Worm (Caenorhabditis elegans): Measurements from ENCODE around the gene F44A2.3.

Gene F44A2.3

DNA sequence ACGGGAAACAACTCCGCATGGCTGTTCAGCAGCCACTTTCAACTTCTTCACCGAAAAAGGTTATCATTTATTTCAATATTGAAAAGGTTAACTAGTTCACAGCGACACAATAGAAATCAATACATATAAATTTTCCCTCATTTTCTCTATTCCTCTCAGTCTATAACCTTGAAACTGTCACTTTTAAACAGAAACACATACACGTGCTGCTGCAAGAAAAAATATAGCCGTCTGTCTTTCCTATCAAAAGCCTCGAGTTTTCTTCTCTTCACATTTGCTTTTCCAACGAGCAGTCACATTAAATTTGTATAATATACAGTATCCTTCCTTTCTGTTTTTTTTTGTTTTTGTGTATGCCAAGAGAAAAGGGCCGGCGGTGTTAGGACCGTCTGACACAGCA lies 19.0 kb downstream of the F44A2.3 start:
- TF ChIP-seq nhr-41 (GFP tag; IDR thresholded peaks at IDR 0.05): no peak
- peak; percentile 4 to 42 for TF ChIP-seq mdl-1 (tag; optimal IDR thresholded peaks at IDR 0.05)
- peak; percentile 56 for TF ChIP-seq mxl-3 (GFP tag; optimal IDR thresholded peaks at IDR 0.05)
- TF ChIP-seq dve-1 (tag; optimal IDR thresholded peaks at IDR 0.05; ENCODE audit: insufficient read depth): peak; percentile 6
- TF ChIP-seq dmd-6 (GFP tag; IDR thresholded peaks at IDR 0.05): no peak
- TF ChIP-seq hlh-30 (tag; optimal IDR thresholded peaks at IDR 0.05; ENCODE audit: insufficient read depth): peak; percentile 56
- no peak for TF ChIP-seq snpc-1.2 (GFP tag; IDR thresholded peaks at IDR 0.05)
- peak; percentile 53 for TF ChIP-seq aha-1 (tag)

DNA sequence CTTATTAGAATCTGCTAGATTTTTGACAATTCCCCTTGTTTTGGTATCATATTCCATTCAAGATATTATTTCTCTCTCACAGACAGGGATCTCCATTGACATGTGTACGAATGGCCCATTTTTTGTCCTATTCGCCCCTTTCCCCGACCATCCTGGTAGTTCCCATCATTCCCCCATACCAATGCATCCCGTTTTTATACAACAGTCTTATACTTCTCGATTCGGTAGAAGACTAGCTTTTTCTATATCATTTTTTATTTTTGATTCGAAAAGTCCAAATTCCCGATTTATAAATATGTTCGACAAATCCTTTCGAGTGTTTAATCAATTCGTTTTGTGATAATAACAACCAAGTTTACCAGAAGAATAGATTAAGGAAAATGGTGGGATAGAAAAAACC lies 21.7 kb downstream of the F44A2.3 start:
- TF ChIP-seq R02D3.7 (tag; optimal IDR thresholded peaks at IDR 0.05) (no peak), lin-13 (GFP tag; optimal IDR thresholded peaks at IDR 0.05) (no peak), egl-27 (tag; optimal IDR thresholded peaks at IDR 0.05) (no peak), ama-1 (optimal IDR thresholded peaks at IDR 0.05) (peak; percentile 34), skn-1 (tag; optimal IDR thresholded peaks at IDR 0.05) (no peak), unc-130 (GFP tag; optimal IDR thresholded peaks at IDR 0.05) (no peak), ceh-44 (GFP tag; IDR thresholded peaks at IDR 0.05) (no peak), F26F4.8 (GFP tag; conservative IDR thresholded peaks at IDR 0.05) (no peak), Y48G9A.11 (GFP tag; IDR thresholded peaks at IDR 0.05) (no peak), lin-15B (tag; optimal IDR thresholded peaks at IDR 0.05) (no peak), hlh-30 (tag; optimal IDR thresholded peaks at IDR 0.05; ENCODE audit: insufficient read depth) (no peak), nhr-77 (tag; optimal IDR thresholded peaks at IDR 0.05) (peak; percentile 56)

- TF ChIP-seq unc-62 (GFP tag; optimal IDR thresholded peaks at IDR 0.05 in 1 of 2): peak in 1 of 2 experiments; percentile 90
- no peak for TF ChIP-seq unc-62 (tag; optimal IDR thresholded peaks at IDR 0.05)
- TF ChIP-seq hlh-11 (tag; optimal IDR thresholded peaks at IDR 0.05): peak; percentile 69
- peak; percentile 54 for TF ChIP-seq dmd-6 (GFP tag; IDR thresholded peaks at IDR 0.05)
- no peak for TF ChIP-seq ceh-44 (GFP tag; IDR thresholded peaks at IDR 0.05)
- TF ChIP-seq dpl-1 (GFP tag; optimal IDR thresholded peaks at IDR 0.05): no peak
- no peak for TF ChIP-seq hmg-1.1 (GFP tag; IDR thresholded peaks at IDR 0.05)
- TF ChIP-seq snpc-1.2 (GFP tag; IDR thresholded peaks at IDR 0.05): no peak
- peak; percentile 1 for TF ChIP-seq nhr-11 (tag; optimal IDR thresholded peaks at IDR 0.05)
- no peak for TF ChIP-seq daf-16 (GFP tag; optimal IDR thresholded peaks at IDR 0.05)
- TF ChIP-seq daf-16 (tag; optimal IDR thresholded peaks at IDR 0.05): peak; percentile 37
- no peak for TF ChIP-seq dmd-8 (GFP tag; IDR thresholded peaks at IDR 0.05)
- TF ChIP-seq aha-1 (tag): peak; percentile 93
- peak; percentile 13 for TF ChIP-seq dve-1 (tag; optimal IDR thresholded peaks at IDR 0.05; ENCODE audit: insufficient read depth)
- TF ChIP-seq nhr-48 (tag; optimal IDR thresholded peaks at IDR 0.05): peak; percentile 88
- no peak for TF ChIP-seq mdt-29 (GFP tag; IDR thresholded peaks at IDR 0.05)
- TF ChIP-seq hlh-30 (tag; optimal IDR thresholded peaks at IDR 0.05; ENCODE audit: insufficient read depth): peak; percentile 25
- TF ChIP-seq mxl-2 (GFP tag; conservative IDR thresholded peaks at IDR 0.05): peak; percentile 68; the same call in 1 of the 2 replicates
- peak; percentile 37 for TF ChIP-seq nhr-28 (tag; optimal IDR thresholded peaks at IDR 0.05)
- peak; percentile 6 for TF ChIP-seq mep-1 (tag; optimal IDR thresholded peaks at IDR 0.05)
- TF ChIP-seq ceh-20 (GFP tag; IDR thresholded peaks at IDR 0.05): peak; percentile 39; the same call in 1 of the 2 replicates
- peak in 1 of 2 experiments; percentile 28 for TF ChIP-seq mdl-1 (tag; optimal IDR thresholded peaks at IDR 0.05)
- TF ChIP-seq nhr-42 (GFP tag; IDR thresholded peaks at IDR 0.05): no peak
Observed at ce11 chrV:9327691-9328090, 22.5 kb downstream of the F44A2.3 start.

DNA sequence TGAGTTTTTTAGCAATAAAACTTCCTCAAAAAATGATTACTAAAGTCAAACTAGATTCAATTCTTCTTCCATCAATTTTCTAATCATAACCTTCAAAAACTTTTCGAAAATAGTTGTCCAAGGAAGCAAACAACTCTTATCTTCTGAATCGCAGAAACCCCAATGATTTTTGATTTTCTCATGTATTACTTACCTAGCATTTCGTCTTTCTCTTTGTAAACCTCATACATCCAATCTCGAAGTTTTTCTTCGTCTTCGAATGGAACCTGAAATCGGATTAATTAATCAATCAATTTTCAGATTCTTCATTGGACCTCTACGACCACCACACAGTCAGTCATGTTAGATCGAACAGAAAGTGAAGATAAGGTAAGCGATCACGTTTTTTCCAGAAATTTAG lies 23.5 kb downstream of the F44A2.3 start, which contains the start of gene K07B1.4:
TSS of gene K07B1.4 (plus strand) at position 301 of the 400 bp plus-strand sequence.
- no peak for TF ChIP-seq daf-16 (GFP tag; optimal IDR thresholded peaks at IDR 0.05)
- TF ChIP-seq daf-16 (tag; optimal IDR thresholded peaks at IDR 0.05): peak; percentile 24
- TF ChIP-seq ceh-28 (tag; optimal IDR thresholded peaks at IDR 0.05): no peak
